Fruit fly (Drosophila melanogaster) Kc167 (cell line): ENCODE data around the gene Prp3.

Experiments used
- Sin3A ChIP-seq: fragments of >200 bp; optimal IDR thresholded peaks from 2 replicates; lab custom pipeline; 2018; ENCODE audit warnings: missing external identifiers
- h ChIP-seq: fragments of >200 bp; optimal IDR thresholded peaks from 3 replicates; lab custom pipeline; 2018; ENCODE audit warnings: missing external identifiers
- psq ChIP-seq: fragments of >200 bp; optimal IDR thresholded peaks from 2 replicates; lab custom pipeline; 2017; ENCODE audit warnings: missing external identifiers

dm6 chr3L:19903400-19903846 lies 6.7 kb upstream of the Prp3 start:
- TF ChIP-seq Sin3A (no peak), h (lab: Kevin White, UChicago) (no peak), psq (lab: Kevin White, UChicago) (no peak)
